Worm (Caenorhabditis elegans) whole organism, L4 larva: ENCODE measurements around the gene B0303.16.

ENCODE experiments used
- D1046.2 ChIP-seq: fragments of 200-800 bp; sonication (Bioruptor generic); IDR thresholded peaks from 2 replicates; pipeline ENCODE4 v1.3.6; 2022; ENCODE audit warnings: missing genetic modification characterization, missing compliant biosample characterization
- F10B5.3 ChIP-seq: sonication (generic microtip); optimal IDR thresholded peaks from 2 replicates; lab custom pipeline; 2016; ENCODE audit warnings: mild to moderate bottlenecking, missing genetic modification characterization, missing compliant biosample characterization
- F26F4.8 ChIP-seq: fragments of 200-800 bp; sonication (Bioruptor generic); conservative IDR thresholded peaks from 2 replicates; pipeline ENCODE4 v1.3.6; 2022; ENCODE audit warnings: missing genetic modification characterization, missing compliant biosample characterization
- F37D6.2 ChIP-seq: sonication (generic microtip); optimal IDR thresholded peaks from 2 replicates; lab custom pipeline; 2016; ENCODE audit warnings: mild to moderate bottlenecking, missing genetic modification characterization, missing compliant biosample characterization
- F44E2.7 ChIP-seq: fragments of 200-800 bp; sonication (Bioruptor generic); IDR thresholded peaks from 2 replicates; pipeline ENCODE4 v2.1.2; 2022; ENCODE audit warnings: missing genetic modification characterization, missing compliant biosample characterization
- F49E8.2 ChIP-seq: sonication (generic microtip); optimal IDR thresholded peaks from 2 replicates; lab custom pipeline; 2016; ENCODE audit warnings: missing compliant biosample characterization, mild to moderate bottlenecking, missing genetic modification characterization, borderline replicate concordance
- Y75B8A.6 ChIP-seq: fragments of 200-800 bp; sonication (Bioruptor generic); IDR thresholded peaks from 2 replicates; pipeline ENCODE4 v1.3.6; 2022; ENCODE audit warnings: missing genetic modification reagents, missing genetic modification characterization, missing compliant biosample characterization
- ZK337.2 ChIP-seq: fragments of 200-800 bp; sonication (Bioruptor generic); IDR thresholded peaks from 2 replicates; pipeline ENCODE4 v1.3.6; 2022; ENCODE audit warnings: missing genetic modification reagents, missing genetic modification characterization, missing compliant biosample characterization
- aly-2 ChIP-seq: sonication (generic microtip); optimal IDR thresholded peaks from 2 replicates; lab custom pipeline; 2018; ENCODE audit warnings: missing biosample characterization, missing genetic modification characterization
- arid-1 ChIP-seq: fragments of 200-800 bp; sonication (Bioruptor generic); conservative IDR thresholded peaks from 2 replicates; pipeline ENCODE4 v1.3.6; 2022; ENCODE audit warnings: missing genetic modification reagents, missing genetic modification characterization, missing compliant biosample characterization
- attf-4 ChIP-seq: sonication (generic microtip); optimal IDR thresholded peaks from 3 replicates; lab custom pipeline; 2017; ENCODE audit warnings: missing biosample characterization, missing genetic modification characterization
- ceh-28 ChIP-seq: fragments of 150-350 bp; optimal IDR thresholded peaks from 2 replicates; lab custom pipeline; 2014; ENCODE audit warnings: missing biosample characterization, missing genetic modification reagents, missing genetic modification characterization
- ceh-62 ChIP-seq: sonication (generic microtip); optimal IDR thresholded peaks from 2 replicates; lab custom pipeline; 2017; ENCODE audit warnings: missing biosample characterization, missing genetic modification characterization
- daf-12 ChIP-seq: fragments of 150-350 bp; optimal IDR thresholded peaks from 2 replicates; lab custom pipeline; 2014; ENCODE audit warnings: missing biosample characterization, missing genetic modification reagents, missing genetic modification characterization
- daf-19 ChIP-seq: fragments of 200-800 bp; sonication (Bioruptor generic); conservative IDR thresholded peaks from 2 replicates; pipeline ENCODE4 v1.3.6; 2022; ENCODE audit warnings: missing genetic modification characterization, missing compliant biosample characterization
- daf-8 ChIP-seq: fragments of 200-800 bp; sonication (Bioruptor generic); IDR thresholded peaks from 2 replicates; pipeline ENCODE4 v1.3.6; 2022; ENCODE audit warnings: missing genetic modification characterization, missing compliant biosample characterization
- dmd-6 ChIP-seq: fragments of 200-800 bp; sonication (Bioruptor generic); IDR thresholded peaks from 2 replicates; pipeline ENCODE4 v1.3.6; 2022; ENCODE audit warnings: missing genetic modification reagents, missing genetic modification characterization, missing compliant biosample characterization
- dmd-9 ChIP-seq: fragments of 200-800 bp; sonication (Bioruptor generic); IDR thresholded peaks from 2 replicates; pipeline ENCODE4 v1.3.6; 2022; ENCODE audit warnings: missing genetic modification reagents, missing genetic modification characterization, missing compliant biosample characterization
- dpl-1 ChIP-seq: fragments of 150-350 bp; optimal IDR thresholded peaks from 2 replicates; lab custom pipeline; 2014; ENCODE audit warnings: missing biosample characterization, missing genetic modification reagents, missing genetic modification characterization
- duxl-1 ChIP-seq: sonication (generic microtip); optimal IDR thresholded peaks from 2 replicates; lab custom pipeline; 2016; ENCODE audit warnings: mild to moderate bottlenecking, missing genetic modification characterization, moderate library complexity, missing compliant biosample characterization; ENCODE audit not compliant: poor library complexity
- dve-1 ChIP-seq: sonication (generic microtip); optimal IDR thresholded peaks from 2 replicates; lab custom pipeline; 2017; ENCODE audit warnings: antibody characterized with exemption, mild to moderate bottlenecking, missing genetic modification characterization, missing compliant biosample characterization; ENCODE audit not compliant: insufficient read depth
- egl-27 ChIP-seq: sonication (generic microtip); optimal IDR thresholded peaks from 3 replicates; lab custom pipeline; 2017; ENCODE audit warnings: missing biosample characterization, missing genetic modification reagents, missing genetic modification characterization
- hlh-11 ChIP-seq: fragments of 200-800 bp; sonication (Bioruptor generic); optimal IDR thresholded peaks from 2 replicates; lab custom pipeline; 2018; ENCODE audit warnings: mild to moderate bottlenecking, missing genetic modification characterization, missing compliant biosample characterization
- hmg-1.1 ChIP-seq: fragments of 200-800 bp; sonication (Bioruptor generic); IDR thresholded peaks from 2 replicates; pipeline ENCODE4 v1.3.6; 2022; ENCODE audit warnings: missing genetic modification reagents, missing genetic modification characterization, missing compliant biosample characterization
- lim-7 ChIP-seq: fragments of 200-800 bp; sonication (Bioruptor generic); IDR thresholded peaks from 2 replicates; pipeline ENCODE4 v1.3.6; 2022; ENCODE audit warnings: missing genetic modification characterization, missing compliant biosample characterization
- lin-15B ChIP-seq: fragments of 150-350 bp; sonication (generic microtip); optimal IDR thresholded peaks from 3 replicates; lab custom pipeline; 2014; ENCODE audit warnings: missing biosample characterization, missing genetic modification characterization
- lin-39 ChIP-seq: fragments of 150-350 bp; optimal IDR thresholded peaks from 2 replicates; lab custom pipeline; 2014; ENCODE audit warnings: missing biosample characterization, missing genetic modification reagents, missing genetic modification characterization
- lir-3 ChIP-seq: sonication (generic microtip); optimal IDR thresholded peaks from 2 replicates; lab custom pipeline; 2016; ENCODE audit warnings: mild to moderate bottlenecking, missing genetic modification characterization, missing compliant biosample characterization
- madf-5 ChIP-seq, 2 experiments: fragments of 200-800 bp; sonication (Bioruptor generic); IDR thresholded peaks; 2 replicates each; pipeline ENCODE4 v1.3.6; 2022; ENCODE audit warnings: missing compliant biosample characterization in 2 of 2, missing genetic modification characterization in 2 of 2
- mdt-29 ChIP-seq: fragments of 200-800 bp; sonication (Bioruptor generic); IDR thresholded peaks from 2 replicates; pipeline ENCODE4 v1.3.6; 2022; ENCODE audit warnings: missing genetic modification reagents, missing genetic modification characterization, missing compliant biosample characterization
- mxl-2 ChIP-seq: fragments of 200-800 bp; sonication (Bioruptor generic); conservative IDR thresholded peaks from 2 replicates; pipeline ENCODE4 v1.3.6; 2022; ENCODE audit warnings: missing genetic modification reagents, missing genetic modification characterization, missing compliant biosample characterization
- mxl-3 ChIP-seq: fragments of 200-800 bp; sonication (Bioruptor generic); optimal IDR thresholded peaks from 2 replicates; lab custom pipeline; 2018; ENCODE audit warnings: mild to moderate bottlenecking, missing genetic modification characterization, missing compliant biosample characterization
- nhr-111 ChIP-seq: fragments of 200-800 bp; sonication (Bioruptor generic); optimal IDR thresholded peaks from 2 replicates; lab custom pipeline; 2018; ENCODE audit warnings: mild to moderate bottlenecking, missing genetic modification characterization, missing compliant biosample characterization
- nhr-25 ChIP-seq: sonication (generic microtip); optimal IDR thresholded peaks from 2 replicates; lab custom pipeline; 2017; ENCODE audit warnings: missing genetic modification characterization, mild to moderate bottlenecking, missing compliant biosample characterization, antibody characterized with exemption, moderate library complexity, borderline replicate concordance; ENCODE audit not compliant: insufficient read depth
- nhr-28 ChIP-seq: fragments of 150-350 bp; optimal IDR thresholded peaks from 2 replicates; lab custom pipeline; 2014; ENCODE audit warnings: missing biosample characterization, missing genetic modification characterization
- nhr-41 ChIP-seq: fragments of 200-800 bp; sonication (Bioruptor generic); IDR thresholded peaks from 2 replicates; pipeline ENCODE4 v1.3.6; 2022; ENCODE audit warnings: missing genetic modification reagents, missing genetic modification characterization, missing compliant biosample characterization
- nhr-48 ChIP-seq: sonication (generic microtip); optimal IDR thresholded peaks from 2 replicates; lab custom pipeline; 2016; ENCODE audit warnings: mild to moderate bottlenecking, missing genetic modification characterization, missing compliant biosample characterization
- pqm-1 ChIP-seq: sonication (generic microtip); optimal IDR thresholded peaks from 2 replicates; lab custom pipeline; 2017; ENCODE audit warnings: missing biosample characterization, missing genetic modification characterization
- saeg-2 ChIP-seq: fragments of 200-800 bp; sonication (Bioruptor generic); IDR thresholded peaks from 2 replicates; pipeline ENCODE4 v1.3.6; 2022; ENCODE audit warnings: missing genetic modification reagents, missing genetic modification characterization, missing compliant biosample characterization
- sdz-12 ChIP-seq: fragments of 200-800 bp; sonication (Bioruptor generic); optimal IDR thresholded peaks from 2 replicates; lab custom pipeline; 2018; ENCODE audit warnings: mild to moderate bottlenecking, missing genetic modification characterization, missing compliant biosample characterization
- skn-1 ChIP-seq: fragments of 150-350 bp; optimal IDR thresholded peaks from 2 replicates; lab custom pipeline; 2014; ENCODE audit warnings: missing biosample characterization, missing genetic modification characterization
- spr-1 ChIP-seq: sonication (generic microtip); optimal IDR thresholded peaks from 2 replicates; lab custom pipeline; 2016; ENCODE audit warnings: mild to moderate bottlenecking, missing genetic modification characterization, missing compliant biosample characterization
- spr-3 ChIP-seq: fragments of 200-800 bp; sonication (Bioruptor generic); optimal IDR thresholded peaks from 2 replicates; lab custom pipeline; 2018; ENCODE audit warnings: mild to moderate bottlenecking, missing genetic modification characterization, missing compliant biosample characterization
- tra-1 ChIP-seq: fragments of 200-800 bp; sonication (Bioruptor generic); IDR thresholded peaks from 2 replicates; pipeline ENCODE4 v1.3.6; 2022; ENCODE audit warnings: missing genetic modification reagents, missing genetic modification characterization, missing compliant biosample characterization
- unc-130 ChIP-seq: sonication (generic microtip); optimal IDR thresholded peaks from 2 replicates; lab custom pipeline; 2016; ENCODE audit warnings: missing genetic modification reagents, missing genetic modification characterization, missing compliant biosample characterization
- unc-39 ChIP-seq: sonication (generic microtip); optimal IDR thresholded peaks from 2 replicates; lab custom pipeline; 2017; ENCODE audit warnings: missing biosample characterization, missing genetic modification characterization
- vab-7 ChIP-seq: fragments of 200-800 bp; sonication (Bioruptor generic); IDR thresholded peaks from 2 replicates; pipeline ENCODE4 v1.3.6; 2022; ENCODE audit warnings: missing genetic modification reagents, missing genetic modification characterization, missing compliant biosample characterization
- zfp-2 ChIP-seq: sonication (generic microtip); optimal IDR thresholded peaks from 2 replicates; lab custom pipeline; 2016; ENCODE audit warnings: mild to moderate bottlenecking, missing genetic modification characterization, missing compliant biosample characterization
- ztf-11 ChIP-seq: fragments of 150-350 bp; optimal IDR thresholded peaks from 2 replicates; lab custom pipeline; 2014; ENCODE audit warnings: missing biosample characterization, missing genetic modification characterization

The B0303.16 gene

DNA sequence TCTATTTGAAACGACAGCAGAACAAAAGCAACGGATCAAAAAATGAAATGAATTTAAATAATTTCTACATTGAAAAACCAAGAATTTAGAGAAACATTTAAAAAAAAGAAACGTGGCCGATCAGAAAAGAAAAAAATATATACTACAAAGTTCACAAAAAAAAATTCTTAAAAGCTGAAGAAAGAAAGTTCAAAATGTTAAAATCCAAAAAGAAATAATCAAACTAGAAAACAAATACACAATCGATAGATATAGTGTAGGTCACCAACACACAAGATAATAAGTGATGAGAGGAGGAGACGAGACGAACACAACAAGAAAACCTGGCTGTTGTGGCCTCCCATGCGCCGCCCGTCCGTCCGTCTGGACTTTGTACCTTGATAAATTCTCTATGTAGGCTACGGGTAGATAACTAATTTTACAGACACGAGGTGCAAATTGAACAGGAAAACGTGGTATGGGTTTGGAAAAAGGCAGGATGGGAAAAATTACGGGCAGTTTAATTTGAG lies 16.4 kb upstream of the B0303.16 start, which contains the start of gene hadb-1 (continued):
- TF ChIP-seq mxl-3 (GFP tag; lab: Kevin White, UChicago) (peak; percentile 89), sdz-12 (GFP tag; lab: Kevin White, UChicago) (no peak), F49E8.2 (tag; lab: Kevin White, UChicago) (no peak), spr-3 (GFP tag; lab: Kevin White, UChicago) (no peak), spr-1 (tag; lab: Kevin White, UChicago) (no peak), daf-19 (GFP tag; lab: Robert Waterston, UW) (no peak), skn-1 (tag; lab: Kevin White, UChicago) (no peak), nhr-41 (GFP tag; lab: Robert Waterston, UW) (no peak), F26F4.8 (no peak), aly-2 (tag; lab: Kevin White, UChicago) (no peak), nhr-28 (tag; lab: Kevin White, UChicago) (peak; percentile 96), dve-1 (tag; lab: Kevin White, UChicago) (peak; percentile 71), F10B5.3 (no peak), attf-4 (tag; lab: Kevin White, UChicago) (no peak), ceh-62 (tag; lab: Kevin White, UChicago) (no peak), zfp-2 (no peak), madf-5 (GFP tag; IDR thresholded peaks at IDR 0.05; lab: Robert Waterston, UW) (no peak), hmg-1.1 (no peak), D1046.2 (no peak), mxl-2 (GFP tag; lab: Robert Waterston, UW) (no peak), vab-7 (GFP tag; lab: Robert Waterston, UW) (no peak), nhr-48 (tag; lab: Kevin White, UChicago) (no peak), lim-7 (GFP tag; lab: Robert Waterston, UW) (no peak), arid-1 (GFP tag; lab: Robert Waterston, UW) (no peak), F37D6.2 (tag; lab: Kevin White, UChicago) (no peak), tra-1 (GFP tag; lab: Robert Waterston, UW) (0 out of 2 replicates have a peak, but pooled peaks have one; percentile 40), F44E2.7 (GFP tag; lab: Robert Waterston, UW) (no peak), dmd-6 (GFP tag; lab: Robert Waterston, UW) (peak; percentile 49), Y75B8A.6 (GFP tag; lab: Robert Waterston, UW) (no peak), ZK337.2 (GFP tag; lab: Robert Waterston, UW) (no peak), lin-15B (no peak), nhr-25 (no peak), lin-39 (no peak)

DNA sequence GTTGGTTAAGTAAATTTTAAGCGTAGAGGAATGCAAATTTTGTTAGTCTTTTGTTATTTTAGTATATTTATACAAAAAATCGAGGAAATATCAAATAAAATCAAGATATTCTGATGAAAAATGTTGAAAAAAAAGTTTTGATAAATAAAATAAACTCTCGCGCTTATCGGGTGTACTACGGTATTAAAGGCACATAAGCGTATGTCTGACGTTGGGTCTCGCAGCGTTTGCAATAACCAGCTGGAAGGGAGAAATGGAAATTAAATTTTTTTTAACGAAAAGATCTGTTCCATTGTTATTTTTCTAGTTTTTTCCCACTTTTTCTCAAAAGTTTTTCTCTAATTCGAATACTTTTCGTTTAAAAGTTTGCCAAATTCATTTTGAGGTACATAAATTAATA lies 15.7 kb upstream of the B0303.16 start:
- peak; percentile 45 for TF ChIP-seq unc-130 (GFP tag; lab: Kevin White, UChicago)
- TF ChIP-seq lir-3 (tag; lab: Kevin White, UChicago), result no peak

DNA sequence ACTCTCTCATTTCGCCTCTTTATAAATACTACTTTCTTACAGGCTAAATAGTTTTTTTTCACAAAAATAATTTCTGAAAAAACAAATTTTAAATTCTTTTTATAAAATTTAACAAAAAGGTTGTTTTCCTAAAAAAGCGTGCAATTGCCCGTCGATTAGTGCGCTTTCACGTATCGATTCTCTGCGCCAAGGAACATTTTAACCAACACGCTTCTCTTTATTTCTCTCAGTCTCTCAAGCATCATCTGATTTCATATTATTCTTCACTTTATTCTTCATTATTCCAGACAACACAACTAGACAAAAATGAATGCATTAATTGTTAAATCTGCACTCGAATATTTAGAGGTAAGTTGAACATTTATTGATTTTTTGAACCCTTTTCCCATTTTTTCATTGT lies 15.2 kb upstream of the B0303.16 start, which contains the start of gene B0303.4:
Gene B0303.4 (plus strand): TSS at position 196 of the 400 bp plus-strand sequence.
- TF ChIP-seq mdt-29 (GFP tag; lab: Robert Waterston, UW) (no peak), nhr-111 (GFP tag; lab: Kevin White, UChicago) (no peak), daf-8 (GFP tag; lab: Robert Waterston, UW) (no peak), dve-1 (tag; lab: Kevin White, UChicago) (peak; percentile 48), dpl-1 (GFP tag; lab: Kevin White, UChicago) (peak; percentile 7), pqm-1 (tag; lab: Kevin White, UChicago) (no peak), ceh-28 (tag; lab: Kevin White, UChicago) (peak; percentile 47), spr-3 (GFP tag; lab: Kevin White, UChicago) (no peak), saeg-2 (no peak), daf-12 (tag; lab: Kevin White, UChicago) (no peak), hlh-11 (tag; lab: Kevin White, UChicago) (peak; percentile 63), egl-27 (no peak), nhr-41 (GFP tag; lab: Robert Waterston, UW) (no peak), duxl-1 (tag; lab: Kevin White, UChicago) (no peak), dmd-6 (GFP tag; lab: Robert Waterston, UW) (no peak), unc-39 (tag; lab: Kevin White, UChicago) (no peak), dmd-9 (GFP tag; lab: Robert Waterston, UW) (no peak), mxl-3 (GFP tag; lab: Kevin White, UChicago) (peak; percentile 57), ztf-11 (tag; lab: Kevin White, UChicago) (no peak), nhr-28 (tag; lab: Kevin White, UChicago) (peak; percentile 65)
